Fruit fly (Drosophila melanogaster) whole organism, embryonic: ENCODE results near the gene cindr.

Source experiments
- C15 ChIP-seq: fragments of 200-800 bp; sonication (Bioruptor generic); IDR thresholded peaks from 3 replicates; pipeline ENCODE4 v1.3.6; 2022; ENCODE audit warnings: missing biosample characterization, missing genetic modification characterization
- CG10147 ChIP-seq: fragments of 200-800 bp; sonication (Bioruptor generic); optimal IDR thresholded peaks from 2 replicates; lab custom pipeline; 2019; ENCODE audit warnings: missing biosample characterization, mild to moderate bottlenecking, missing genetic modification characterization, moderate library complexity
- CG11504 ChIP-seq: fragments of 200-800 bp; sonication (Bioruptor generic); optimal IDR thresholded peaks from 3 replicates; lab custom pipeline; 2019; ENCODE audit warnings: missing biosample characterization, mild to moderate bottlenecking, missing genetic modification characterization, moderate library complexity
- CG15479 ChIP-seq: fragments of 200-800 bp; sonication (Bioruptor generic); optimal IDR thresholded peaks from 3 replicates; lab custom pipeline; 2019; ENCODE audit warnings: missing biosample characterization, mild to moderate bottlenecking, missing genetic modification characterization, moderate library complexity
- CG1603 ChIP-seq: fragments of 200-800 bp; sonication (Bioruptor generic); optimal IDR thresholded peaks from 2 replicates; lab custom pipeline; 2019; ENCODE audit warnings: missing biosample characterization, mild to moderate bottlenecking, missing genetic modification characterization, moderate library complexity
- CG16779 ChIP-seq: fragments of 200-800 bp; sonication (Bioruptor generic); IDR thresholded peaks from 2 replicates; pipeline ENCODE4 v1.3.6; 2022; ENCODE audit warnings: missing biosample characterization, missing genetic modification characterization
- CG18476 ChIP-seq: fragments of 200-800 bp; sonication (Bioruptor generic); optimal IDR thresholded peaks from 2 replicates; lab custom pipeline; 2016; ENCODE audit warnings: missing biosample characterization, mild to moderate bottlenecking, missing genetic modification characterization
- CG2199 ChIP-seq: fragments of 200-800 bp; sonication (Bioruptor generic); IDR thresholded peaks from 3 replicates; pipeline ENCODE4 v1.3.6; 2022; ENCODE audit warnings: missing biosample characterization, missing genetic modification characterization
- CG2889 ChIP-seq: fragments of 200-800 bp; sonication (Bioruptor generic); IDR thresholded peaks from 3 replicates; pipeline ENCODE4 v1.3.6; 2022; ENCODE audit warnings: missing biosample characterization, missing genetic modification characterization
- CG31224 ChIP-seq: fragments of 200-800 bp; sonication (Bioruptor generic); IDR thresholded peaks from 2 replicates; pipeline ENCODE4 v1.3.6; 2022; ENCODE audit warnings: missing biosample characterization, missing genetic modification characterization
- CG34376 ChIP-seq: fragments of 200-800 bp; sonication (Bioruptor generic); optimal IDR thresholded peaks from 2 replicates; lab custom pipeline; 2018; ENCODE audit warnings: missing biosample characterization, mild to moderate bottlenecking, missing genetic modification characterization
- CG5245 ChIP-seq: fragments of 200-800 bp; sonication (Bioruptor generic); optimal IDR thresholded peaks from 3 replicates; lab custom pipeline; 2016; ENCODE audit warnings: missing biosample characterization, missing genetic modification characterization
- CG6175 ChIP-seq: fragments of 200-800 bp; sonication (Bioruptor generic); IDR thresholded peaks from 3 replicates; pipeline ENCODE4 v1.3.6; 2022; ENCODE audit warnings: missing biosample characterization, missing genetic modification characterization
- CG6272 ChIP-seq: fragments of 200-800 bp; sonication (Bioruptor generic); IDR thresholded peaks from 2 replicates; pipeline ENCODE4 v1.3.6; 2022; ENCODE audit warnings: missing biosample characterization, missing genetic modification characterization
- CG6654 ChIP-seq: fragments of 200-800 bp; sonication (Bioruptor generic); optimal IDR thresholded peaks from 2 replicates; lab custom pipeline; 2017; ENCODE audit warnings: missing biosample characterization, mild to moderate bottlenecking, missing genetic modification characterization
- CG7987 ChIP-seq: fragments of 200-800 bp; sonication (Bioruptor generic); optimal IDR thresholded peaks from 2 replicates; lab custom pipeline; 2018; ENCODE audit warnings: missing biosample characterization, mild to moderate bottlenecking, missing genetic modification characterization, moderate library complexity
- CG8281 ChIP-seq: fragments of 200-800 bp; sonication (Bioruptor generic); optimal IDR thresholded peaks from 2 replicates; lab custom pipeline; 2018; ENCODE audit warnings: missing biosample characterization, mild to moderate bottlenecking, missing genetic modification characterization, moderate library complexity
- CTCF ChIP-seq: fragments of 200-800 bp; sonication (Bioruptor generic); optimal IDR thresholded peaks from 2 replicates; lab custom pipeline; 2017; ENCODE audit warnings: missing biosample characterization, mild to moderate bottlenecking, missing genetic modification characterization, moderate library complexity
- Ets65A ChIP-seq: fragments of 200-800 bp; sonication (Bioruptor generic); peaks from one replicate; lab custom pipeline; 2016; ENCODE audit warnings: missing biosample characterization, missing genetic modification characterization
- Ets97D ChIP-seq: fragments of 200-800 bp; sonication (Bioruptor generic); optimal IDR thresholded peaks from 3 replicates; lab custom pipeline; 2016; ENCODE audit warnings: missing biosample characterization, missing genetic modification characterization
- Fer1 ChIP-seq: fragments of 200-800 bp; sonication (Bioruptor generic); optimal IDR thresholded peaks from 2 replicates; lab custom pipeline; 2017; ENCODE audit warnings: missing biosample characterization, mild to moderate bottlenecking, missing genetic modification characterization
- Fer2 ChIP-seq: fragments of 200-800 bp; sonication (Bioruptor generic); optimal IDR thresholded peaks from 2 replicates; lab custom pipeline; 2018; ENCODE audit warnings: missing biosample characterization, mild to moderate bottlenecking, missing genetic modification characterization, moderate library complexity
- Jarid2 ChIP-seq: fragments of 200-800 bp; sonication (Bioruptor generic); optimal IDR thresholded peaks from 3 replicates; lab custom pipeline; 2017; ENCODE audit warnings: mild to moderate bottlenecking, missing biosample characterization, missing genetic modification reagents, missing genetic modification characterization
- Myb ChIP-seq: fragments of 200-800 bp; sonication (Bioruptor generic); optimal IDR thresholded peaks from 2 replicates; lab custom pipeline; 2016; ENCODE audit warnings: missing biosample characterization, missing genetic modification characterization
- Ptx1 ChIP-seq: fragments of 200-800 bp; sonication (Bioruptor generic); IDR thresholded peaks from 2 replicates; pipeline ENCODE4 v1.3.6; 2022; ENCODE audit warnings: missing biosample characterization, missing genetic modification characterization
- Ravus ChIP-seq: fragments of 200-800 bp; sonication (Bioruptor generic); IDR thresholded peaks from 2 replicates; pipeline ENCODE4 v1.3.6; 2022; ENCODE audit warnings: missing biosample characterization, missing genetic modification characterization
- Trl ChIP-seq, 3 experiments: fragments of >200 bp in 2 of 3; fragments of 200-800 bp in 1 of 3; sonication (Bioruptor generic) in 1 of 3; optimal IDR thresholded peaks; 2 replicates in 1 of 3; 3 replicates in 2 of 3; lab custom pipeline; 2016 to 2017; ENCODE audit warnings: missing biosample characterization in 1 of 3, missing genetic modification characterization in 1 of 3
- YL-1 ChIP-seq: fragments of 200-800 bp; sonication (Bioruptor generic); optimal IDR thresholded peaks from 3 replicates; lab custom pipeline; 2017; ENCODE audit warnings: missing biosample characterization, mild to moderate bottlenecking, missing genetic modification characterization
- ap ChIP-seq: fragments of 200-800 bp; sonication (Bioruptor generic); IDR thresholded peaks from 2 replicates; pipeline ENCODE4 v1.3.6; 2022; ENCODE audit warnings: missing biosample characterization, missing genetic modification characterization
- br ChIP-seq: fragments of >200 bp; optimal IDR thresholded peaks from 2 replicates; lab custom pipeline; 2017
- dmrt11E ChIP-seq: fragments of 200-800 bp; sonication (Bioruptor generic); optimal IDR thresholded peaks from 3 replicates; lab custom pipeline; 2018; ENCODE audit warnings: missing biosample characterization, mild to moderate bottlenecking, missing genetic modification characterization, moderate library complexity
- dmrt99B ChIP-seq: fragments of 200-800 bp; sonication (Bioruptor generic); optimal IDR thresholded peaks from 2 replicates; lab custom pipeline; 2018; ENCODE audit warnings: missing biosample characterization, mild to moderate bottlenecking, missing genetic modification characterization, moderate library complexity
- dysf ChIP-seq: fragments of 200-800 bp; sonication (Bioruptor generic); IDR thresholded peaks from 3 replicates; pipeline ENCODE4 v1.3.6; 2022; ENCODE audit warnings: missing biosample characterization, missing genetic modification characterization
- lab ChIP-seq: fragments of 200-800 bp; sonication (Bioruptor generic); optimal IDR thresholded peaks from 3 replicates; lab custom pipeline; 2017; ENCODE audit warnings: missing biosample characterization, missing genetic modification characterization, mild to moderate bottlenecking, moderate library complexity, missing genetic modification reagents
- pnt ChIP-seq: fragments of 200-800 bp; sonication (Bioruptor generic); optimal IDR thresholded peaks from 3 replicates; lab custom pipeline; 2016; ENCODE audit warnings: missing biosample characterization, missing genetic modification characterization
- prd ChIP-seq, 3 experiments: fragments of >200 bp in 2 of 3; fragments of 200-800 bp in 1 of 3; sonication (Bioruptor generic) in 1 of 3; optimal IDR thresholded peaks in 2 of 3; IDR thresholded peaks in 1 of 3; 2 replicates in 2 of 3; 3 replicates in 1 of 3; pipeline versions ENCODE4 v1.3.6 to Lab custom; 2017 to 2022; ENCODE audit warnings: missing biosample characterization in 1 of 3, missing genetic modification characterization in 1 of 3
- repo ChIP-seq: fragments of 200-800 bp; sonication (Bioruptor generic); optimal IDR thresholded peaks from 2 replicates; lab custom pipeline; 2016; ENCODE audit warnings: missing biosample characterization, missing genetic modification characterization
- sens ChIP-seq: fragments of 200-800 bp; sonication (Bioruptor generic); peaks from one replicate; lab custom pipeline; 2016; ENCODE audit warnings: missing biosample characterization, missing genetic modification characterization
- ssp ChIP-seq: fragments of 200-800 bp; sonication (Bioruptor generic); IDR thresholded peaks from 2 replicates; pipeline ENCODE4 v1.3.6; 2022; ENCODE audit warnings: missing biosample characterization, missing genetic modification characterization
- stc ChIP-seq: fragments of 200-800 bp; sonication (Bioruptor generic); IDR thresholded peaks from 2 replicates; pipeline ENCODE4 v1.3.6; 2022; ENCODE audit warnings: missing biosample characterization, missing genetic modification characterization
- stwl ChIP-seq: fragments of 200-800 bp; sonication (Bioruptor generic); optimal IDR thresholded peaks from 3 replicates; lab custom pipeline; 2018; ENCODE audit warnings: missing biosample characterization, mild to moderate bottlenecking, missing genetic modification characterization, moderate library complexity
- sug ChIP-seq: fragments of 200-800 bp; optimal IDR thresholded peaks from 2 replicates; lab custom pipeline; 2019; ENCODE audit warnings: missing biosample characterization, mild to moderate bottlenecking, missing genetic modification characterization, moderate library complexity
- tna ChIP-seq: fragments of 200-800 bp; sonication (Bioruptor generic); IDR thresholded peaks from 2 replicates; pipeline ENCODE4 v1.3.6; 2022; ENCODE audit warnings: missing biosample characterization, missing genetic modification characterization; ENCODE audit not compliant: partially characterized antibody
- zen ChIP-seq: fragments of 200-800 bp; sonication (Bioruptor generic); optimal IDR thresholded peaks from 3 replicates; lab custom pipeline; 2018; ENCODE audit warnings: missing biosample characterization, mild to moderate bottlenecking, missing genetic modification characterization, moderate library complexity

cindr gene

DNA sequence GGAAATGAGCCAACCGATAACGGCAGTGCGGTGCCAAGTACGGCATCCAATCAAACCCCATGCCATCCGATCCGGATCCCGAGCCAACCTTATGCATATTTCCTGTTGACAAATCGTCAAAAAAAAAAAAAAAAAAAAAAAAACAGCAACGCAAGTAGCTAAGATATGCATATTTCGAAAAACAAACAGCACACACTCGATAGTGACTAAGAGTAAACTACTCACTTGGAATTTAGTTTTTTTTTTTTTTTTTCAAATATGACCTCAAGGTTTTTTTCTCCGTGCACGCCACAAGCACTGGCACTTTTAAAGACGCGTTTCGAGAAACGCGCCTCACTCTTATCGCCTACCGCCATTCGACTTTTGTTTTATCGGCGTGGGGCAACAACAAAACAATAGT, 33.2 kb upstream of the cindr start (continued):
- TF ChIP-seq Ets65A (GFP tag; lab: Kevin White, UChicago) (peak; percentile 74), dmrt11E (tag; lab: Kevin White, UChicago) (peak; percentile 39)

dm6 chr3R:30775933-30776332, 32.5 kb upstream of the cindr start:
- TF ChIP-seq prd (optimal IDR thresholded peaks at IDR 0.05; lab: Kevin White, UChicago) (no peak), prd (GFP tag; IDR thresholded peaks at IDR 0.05; lab: Robert Waterston, UW) (0 out of 3 replicates have a peak, but pooled peaks have one; percentile 14), CG5245 (no peak), sens (peak; percentile 36), CG10147 (GFP tag; lab: Kevin White, UChicago) (no peak), Fer1 (GFP tag; lab: Kevin White, UChicago) (no peak), Fer2 (tag; lab: Kevin White, UChicago) (no peak), CG6272 (GFP tag; lab: Robert Waterston, UW) (no peak), CG18476 (no peak)

DNA sequence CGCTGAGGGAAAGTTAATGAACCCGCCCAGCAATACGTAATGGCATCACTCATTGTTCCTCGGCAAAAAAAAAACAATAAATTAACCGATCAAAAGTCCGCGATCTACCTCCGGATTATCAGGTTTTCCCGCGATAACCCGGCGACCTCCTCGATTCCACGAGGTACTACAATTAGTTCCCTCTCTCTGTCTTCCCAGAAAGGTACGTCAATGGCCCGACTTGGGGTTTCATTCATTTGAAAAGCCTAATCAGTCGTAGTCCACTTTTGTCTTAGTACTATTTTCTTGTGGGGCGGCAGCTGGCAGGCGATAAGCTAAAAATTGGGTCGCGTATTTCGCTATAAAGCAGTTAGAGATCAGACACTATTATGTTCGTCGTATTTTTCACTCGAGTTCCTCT, 29.2 kb upstream of the cindr start:
- TF ChIP-seq pnt (GFP tag; lab: Kevin White, UChicago), result no peak
- TF ChIP-seq ssp (GFP tag; lab: Robert Waterston, UW), result no peak
- TF ChIP-seq Ptx1 (GFP tag; lab: Robert Waterston, UW), result no peak
- no peak for TF ChIP-seq CG6654
- peak; percentile 54 for TF ChIP-seq CG34376
- TF ChIP-seq ap (GFP tag; lab: Robert Waterston, UW), result no peak
- TF ChIP-seq CG31224, result no peak
- no peak for TF ChIP-seq dysf (GFP tag; lab: Robert Waterston, UW)
- peak; percentile 83 for TF ChIP-seq sug (tag; lab: Kevin White, UChicago)
- TF ChIP-seq CG1603 (tag; lab: Kevin White, UChicago), result no peak
- TF ChIP-seq tna (GFP tag; lab: Robert Waterston, UW), result no peak
- TF ChIP-seq Jarid2 (GFP tag; lab: Kevin White, UChicago), result no peak
- no peak for TF ChIP-seq repo (GFP tag; lab: Kevin White, UChicago)
- TF ChIP-seq CG7987, result no peak
- TF ChIP-seq dmrt99B, result no peak

DNA sequence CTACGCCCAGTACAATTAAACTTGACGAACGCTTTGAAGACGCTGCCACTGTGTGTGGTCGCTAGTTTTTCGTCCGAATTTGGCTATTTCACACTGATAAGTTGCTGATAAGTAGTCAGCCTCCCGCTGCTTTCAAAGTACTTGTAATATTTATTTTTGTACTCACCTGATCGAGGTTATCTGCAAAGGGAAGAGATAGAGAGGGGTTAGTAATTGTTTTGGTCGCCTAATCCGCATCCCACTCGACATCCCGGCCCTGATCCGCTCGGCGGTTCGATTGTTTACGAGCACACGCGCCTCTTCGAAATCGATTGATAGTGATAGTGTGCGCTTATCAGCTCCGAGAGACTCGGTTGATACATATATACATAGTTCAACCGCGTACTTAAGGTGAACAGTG, 28.0 kb upstream of the cindr start:
- TF ChIP-seq Ets65A (GFP tag; lab: Kevin White, UChicago), result peak; percentile 14
- TF ChIP-seq CG15479 (GFP tag; lab: Kevin White, UChicago), result peak; percentile 72
- no peak for TF ChIP-seq lab (GFP tag; lab: Kevin White, UChicago)
- TF ChIP-seq sens, result peak; percentile 36
- TF ChIP-seq CG34376, result peak; percentile 36
- peak; percentile 69 for TF ChIP-seq sug (tag; lab: Kevin White, UChicago)
- TF ChIP-seq zen (tag; lab: Kevin White, UChicago), result no peak

dm6 chr3R:30781116-30781515, 27.3 kb upstream of the cindr start:
- peak; percentile 99 for TF ChIP-seq CG8281
- TF ChIP-seq CG11504 (tag; lab: Kevin White, UChicago), result no peak
- no peak for TF ChIP-seq CG6272 (GFP tag; lab: Robert Waterston, UW)
- no peak for TF ChIP-seq Ravus (GFP tag; lab: Robert Waterston, UW)

- TF ChIP-seq CG2199 (GFP tag; lab: Robert Waterston, UW), result peak; percentile 92
- peak; percentile 59 for TF ChIP-seq YL-1 (GFP tag; lab: Kevin White, UChicago)
- peak; percentile 90 for TF ChIP-seq stc (GFP tag; lab: Robert Waterston, UW)
- TF ChIP-seq CG2889 (GFP tag; lab: Robert Waterston, UW), result peak; percentile 90
- TF ChIP-seq Myb (GFP tag; lab: Kevin White, UChicago), result peak; percentile 84
- TF ChIP-seq Trl (optimal IDR thresholded peaks at IDR 0.05; lab: Kevin White, UChicago), result peak in 1 of 2 experiments; percentile 6
- TF ChIP-seq Trl (GFP tag; optimal IDR thresholded peaks at IDR 0.05; lab: Kevin White, UChicago), result peak; percentile 93
- TF ChIP-seq C15 (GFP tag; lab: Robert Waterston, UW), result peak; percentile 86; the same call in 2 of the 3 replicates
- peak; percentile 89 for TF ChIP-seq CG6175 (GFP tag; lab: Robert Waterston, UW)
- peak; percentile 72 for TF ChIP-seq Ets97D (GFP tag; lab: Kevin White, UChicago)
- peak; percentile 34 for TF ChIP-seq CTCF (GFP tag; lab: Kevin White, UChicago)
- no peak for TF ChIP-seq stwl (tag; lab: Kevin White, UChicago)
- TF ChIP-seq CG16779 (GFP tag; lab: Robert Waterston, UW), result peak; percentile 90
- no peak for TF ChIP-seq br (lab: Kevin White, UChicago)
These were observed 26.7 kb upstream of the cindr start for dm6 chr3R:30781661-30782120.
